Worm (Caenorhabditis elegans) whole organism, mixed stage, embryonic: ENCODE results near the gene F44A6.3.
A peak's percentile ranks its signal among the peaks of the same experiment; 100 is the strongest.

ENCODE experiments used
- M03D4.4 ChIP-seq: sonication (generic microtip); optimal IDR thresholded peaks from 2 replicates; lab custom pipeline; 2017; ENCODE audit warnings: mild to moderate bottlenecking, missing genetic modification characterization, missing compliant biosample characterization
- bed-3 ChIP-seq: fragments of 200-800 bp; sonication (Bioruptor generic); optimal IDR thresholded peaks from 3 replicates; lab custom pipeline; 2018; ENCODE audit warnings: mild to moderate bottlenecking, missing genetic modification characterization, moderate library complexity, missing compliant biosample characterization
- blmp-1 ChIP-seq: fragments of 150-350 bp; optimal IDR thresholded peaks from 2 replicates; lab custom pipeline; 2014; ENCODE audit warnings: missing biosample characterization, missing genetic modification characterization
- ceh-39 ChIP-seq: fragments of 150-350 bp; optimal IDR thresholded peaks from 2 replicates; lab custom pipeline; 2014; ENCODE audit warnings: missing biosample characterization, missing genetic modification characterization
- ceh-43 ChIP-seq: fragments of 200-800 bp; sonication (Bioruptor generic); optimal IDR thresholded peaks from 2 replicates; lab custom pipeline; 2018; ENCODE audit warnings: mild to moderate bottlenecking, missing genetic modification characterization, moderate library complexity, missing compliant biosample characterization
- ceh-83 ChIP-seq: fragments of 200-800 bp; sonication (Bioruptor generic); optimal IDR thresholded peaks from 2 replicates; lab custom pipeline; 2018; ENCODE audit warnings: mild to moderate bottlenecking, missing genetic modification characterization, missing compliant biosample characterization
- ces-1 ChIP-seq: fragments of 150-350 bp; optimal IDR thresholded peaks from 2 replicates; lab custom pipeline; 2014; ENCODE audit warnings: missing biosample characterization, missing genetic modification reagents, missing genetic modification characterization
- cnd-1 ChIP-seq: fragments of 200-800 bp; sonication (Bioruptor generic); optimal IDR thresholded peaks from 2 replicates; lab custom pipeline; 2018; ENCODE audit warnings: mild to moderate bottlenecking, missing genetic modification characterization, missing compliant biosample characterization
- drap-1 ChIP-seq: fragments of 200-800 bp; sonication (Bioruptor generic); optimal IDR thresholded peaks from 3 replicates; lab custom pipeline; 2018; ENCODE audit warnings: mild to moderate bottlenecking, missing genetic modification characterization, missing compliant biosample characterization
- elt-1 ChIP-seq: sonication (generic microtip); optimal IDR thresholded peaks from 2 replicates; lab custom pipeline; 2017; ENCODE audit warnings: missing genetic modification characterization, mild to moderate bottlenecking, missing compliant biosample characterization, antibody characterized with exemption, moderate library complexity, borderline replicate concordance; ENCODE audit not compliant: insufficient read depth
- elt-3 ChIP-seq: fragments of 150-350 bp; optimal IDR thresholded peaks from 2 replicates; lab custom pipeline; 2014; ENCODE audit warnings: missing biosample characterization, missing genetic modification characterization
- flh-1 ChIP-seq: fragments of 200-800 bp; sonication (Bioruptor generic); optimal IDR thresholded peaks from 2 replicates; lab custom pipeline; 2018; ENCODE audit warnings: mild to moderate bottlenecking, missing genetic modification characterization, moderate library complexity, missing compliant biosample characterization
- hlh-1 ChIP-seq: fragments of 150-350 bp; optimal IDR thresholded peaks from 2 replicates; lab custom pipeline; 2014; ENCODE audit warnings: missing biosample characterization, missing genetic modification reagents, missing genetic modification characterization
- lin-13 ChIP-seq: fragments of 150-350 bp; optimal IDR thresholded peaks from 2 replicates; lab custom pipeline; 2014; ENCODE audit warnings: missing biosample characterization, missing genetic modification characterization
- lin-32 ChIP-seq: fragments of 200-800 bp; sonication (Bioruptor generic); optimal IDR thresholded peaks from 2 replicates; lab custom pipeline; 2018; ENCODE audit warnings: mild to moderate bottlenecking, missing genetic modification characterization, missing compliant biosample characterization
- lsy-2 ChIP-seq: fragments of 150-350 bp; optimal IDR thresholded peaks from 2 replicates; lab custom pipeline; 2014; ENCODE audit warnings: missing biosample characterization, missing genetic modification characterization
- mab-5 ChIP-seq: fragments of 150-350 bp; optimal IDR thresholded peaks from 2 replicates; lab custom pipeline; 2014; ENCODE audit warnings: missing biosample characterization, missing genetic modification characterization
- mep-1 ChIP-seq: fragments of 150-350 bp; optimal IDR thresholded peaks from 2 replicates; lab custom pipeline; 2017; ENCODE audit warnings: missing biosample characterization, missing genetic modification reagents, missing genetic modification characterization, inconsistent platforms
- mls-2 ChIP-seq: sonication (generic microtip); optimal IDR thresholded peaks from 2 replicates; lab custom pipeline; 2016; ENCODE audit warnings: mild to moderate bottlenecking, missing genetic modification characterization, moderate library complexity, missing compliant biosample characterization
- nhr-12 ChIP-seq: fragments of 150-350 bp; optimal IDR thresholded peaks from 2 replicates; lab custom pipeline; 2014; ENCODE audit warnings: missing biosample characterization, missing genetic modification characterization
- nhr-2 ChIP-seq: fragments of 150-350 bp; optimal IDR thresholded peaks from 2 replicates; lab custom pipeline; 2014; ENCODE audit warnings: missing biosample characterization, missing genetic modification characterization
- nhr-237 ChIP-seq: fragments of 150-350 bp; optimal IDR thresholded peaks from 2 replicates; lab custom pipeline; 2014; ENCODE audit warnings: missing biosample characterization, missing genetic modification characterization
- nhr-28 ChIP-seq: fragments of 150-350 bp; optimal IDR thresholded peaks from 2 replicates; lab custom pipeline; 2014; ENCODE audit warnings: missing biosample characterization, missing genetic modification characterization
- nhr-76 ChIP-seq: sonication (generic microtip); optimal IDR thresholded peaks from 2 replicates; lab custom pipeline; 2017; ENCODE audit warnings: missing biosample characterization, missing genetic modification characterization
- snpc-4 ChIP-seq: fragments of 150-350 bp; optimal IDR thresholded peaks from 2 replicates; lab custom pipeline; 2014; ENCODE audit warnings: missing biosample characterization, missing genetic modification characterization
- sptf-1 ChIP-seq: sonication (generic microtip); optimal IDR thresholded peaks from 2 replicates; lab custom pipeline; 2017; ENCODE audit warnings: mild to moderate bottlenecking, missing genetic modification characterization, moderate library complexity, missing compliant biosample characterization
- tbx-8 ChIP-seq: fragments of 200-800 bp; sonication (Bioruptor generic); optimal IDR thresholded peaks from 2 replicates; lab custom pipeline; 2018; ENCODE audit warnings: mild to moderate bottlenecking, missing genetic modification characterization, moderate library complexity, missing compliant biosample characterization
- unc-120 ChIP-seq: sonication (generic microtip); optimal IDR thresholded peaks from 2 replicates; lab custom pipeline; 2017; ENCODE audit warnings: missing genetic modification characterization, missing compliant biosample characterization; ENCODE audit not compliant: poor library complexity, severe bottlenecking
- unc-62 ChIP-seq: fragments of 150-350 bp; optimal IDR thresholded peaks from 2 replicates; lab custom pipeline; 2014; ENCODE audit warnings: missing biosample characterization, missing genetic modification reagents, missing genetic modification characterization
- zip-8 ChIP-seq: fragments of 150-350 bp; optimal IDR thresholded peaks from 2 replicates; lab custom pipeline; 2014; ENCODE audit warnings: missing biosample characterization, missing genetic modification characterization
- ztf-11 ChIP-seq: fragments of 150-350 bp; optimal IDR thresholded peaks from 2 replicates; lab custom pipeline; 2014; ENCODE audit warnings: missing biosample characterization, missing genetic modification characterization

F44A6.3 gene

DNA sequence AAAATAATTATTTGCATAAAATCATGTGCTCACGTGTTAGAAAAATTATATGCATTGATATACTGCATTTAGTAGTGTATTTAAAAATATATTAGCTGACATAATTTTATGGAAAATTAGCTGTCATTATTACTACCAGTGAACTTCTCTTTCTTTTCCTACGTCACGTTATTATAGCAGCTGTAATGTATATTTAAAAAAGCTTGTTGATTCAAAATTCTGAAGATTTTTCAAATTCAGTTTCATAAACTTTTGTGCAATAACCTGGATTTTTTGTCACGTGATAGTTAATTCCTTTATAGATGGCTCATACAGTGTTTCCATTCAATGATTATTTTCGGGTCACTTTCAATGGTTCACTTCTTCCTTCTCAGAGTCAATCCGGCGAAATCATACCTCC, at the start of gene F44A6.3:
Gene F44A6.3 (plus strand): TSS at position 301 of the 400 bp plus-strand sequence.
- TF ChIP-seq lin-32 (no peak), ces-1 (GFP tag; lab: Kevin White, UChicago) (no peak), blmp-1 (tag; lab: Kevin White, UChicago) (no peak), nhr-76 (tag; lab: Kevin White, UChicago) (no peak), lin-13 (tag; lab: Kevin White, UChicago) (no peak), ceh-83 (GFP tag; lab: Kevin White, UChicago) (no peak), snpc-4 (no peak), bed-3 (GFP tag; lab: Kevin White, UChicago) (no peak), lsy-2 (no peak), cnd-1 (tag; lab: Kevin White, UChicago) (no peak), nhr-12 (tag; lab: Kevin White, UChicago) (no peak), nhr-237 (tag; lab: Kevin White, UChicago) (no peak), ceh-43 (GFP tag; lab: Kevin White, UChicago) (no peak), ceh-39 (tag; lab: Kevin White, UChicago) (no peak), hlh-1 (tag; lab: Kevin White, UChicago) (no peak), drap-1 (GFP tag; lab: Kevin White, UChicago) (no peak), M03D4.4 (tag; lab: Kevin White, UChicago) (no peak), flh-1 (GFP tag; lab: Kevin White, UChicago) (no peak)

DNA sequence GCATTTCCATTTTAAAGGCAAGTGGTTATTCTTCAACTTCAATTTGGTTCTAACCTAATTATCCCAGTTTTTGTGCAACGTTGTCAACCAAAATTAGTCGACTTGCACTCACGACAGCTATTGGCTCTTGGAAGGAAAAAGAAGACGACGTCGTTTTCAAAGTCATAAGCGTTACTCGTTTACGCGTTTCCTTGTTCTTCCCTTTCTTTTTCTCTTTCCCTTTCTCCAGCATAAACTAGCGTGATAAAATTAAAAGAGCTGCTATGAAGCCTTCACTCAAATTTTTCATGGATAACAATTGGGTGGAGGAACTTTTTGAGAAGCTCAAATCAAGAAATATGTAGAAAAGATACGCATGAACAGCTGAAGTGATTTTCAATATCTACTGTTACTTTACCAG, 49.4 kb upstream of the F44A6.3 start:
- TF ChIP-seq ces-1 (GFP tag; lab: Kevin White, UChicago) (peak; percentile 64), hlh-1 (tag; lab: Kevin White, UChicago) (no peak)
- TF ChIP-seq, all 35 proteins: peak for 1

DNA sequence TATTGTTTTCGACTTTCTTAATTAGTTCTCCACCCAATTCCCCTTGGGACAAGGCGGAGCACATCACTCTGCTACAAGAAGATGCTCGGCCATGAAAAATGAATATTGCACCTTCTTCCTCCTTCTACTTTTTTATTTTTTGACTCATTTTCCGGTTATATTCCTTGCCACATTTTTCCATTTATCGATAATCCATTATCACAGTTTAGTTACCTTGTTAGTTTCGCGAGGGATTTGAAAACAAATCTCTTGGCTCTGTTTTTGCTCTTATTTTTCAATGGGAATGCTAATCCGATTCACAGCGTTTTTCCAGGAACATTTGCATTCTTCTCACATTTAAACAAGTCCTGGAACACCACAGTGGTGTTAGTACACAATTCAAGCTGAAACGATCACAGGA, 45.6 kb upstream of the F44A6.3 start, which contains the start of gene rnp-9:
Gene rnp-9 (plus strand): TSS at position 301 of the 400 bp plus-strand sequence.
- TF ChIP-seq tbx-8 (no peak), mab-5 (tag; lab: Kevin White, UChicago) (no peak), nhr-76 (tag; lab: Kevin White, UChicago) (no peak), elt-3 (tag; lab: Kevin White, UChicago) (no peak), ceh-83 (GFP tag; lab: Kevin White, UChicago) (no peak), ces-1 (GFP tag; lab: Kevin White, UChicago) (no peak), zip-8 (tag; lab: Kevin White, UChicago) (no peak), nhr-28 (tag; lab: Kevin White, UChicago) (no peak), lin-13 (tag; lab: Kevin White, UChicago) (no peak), unc-120 (tag; lab: Kevin White, UChicago) (no peak), drap-1 (GFP tag; lab: Kevin White, UChicago) (no peak), ceh-43 (GFP tag; lab: Kevin White, UChicago) (no peak), cnd-1 (tag; lab: Kevin White, UChicago) (no peak)

DNA sequence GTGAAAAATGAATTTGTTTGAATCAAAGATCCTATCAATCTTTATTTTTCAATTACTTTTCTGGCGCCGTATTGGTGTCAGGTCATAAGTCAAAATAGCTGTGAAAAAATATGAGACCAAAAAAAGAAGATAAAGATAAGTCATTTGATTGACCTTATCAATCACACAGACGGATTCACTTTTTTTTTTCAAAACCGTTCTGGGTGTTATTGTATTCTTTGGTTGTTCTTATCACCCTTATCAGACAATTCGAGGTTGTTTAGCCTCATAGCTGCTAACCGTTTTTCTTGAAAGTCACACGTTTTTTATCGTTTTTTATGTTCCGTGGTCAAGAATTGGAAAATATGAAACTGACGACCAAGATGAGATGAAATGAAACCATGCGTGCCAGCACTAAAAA, 44.0 kb upstream of the F44A6.3 start:
- TF ChIP-seq ztf-11 (tag; lab: Kevin White, UChicago) (no peak), M03D4.4 (tag; lab: Kevin White, UChicago) (no peak), ceh-83 (GFP tag; lab: Kevin White, UChicago) (no peak), elt-1 (no peak)

DNA sequence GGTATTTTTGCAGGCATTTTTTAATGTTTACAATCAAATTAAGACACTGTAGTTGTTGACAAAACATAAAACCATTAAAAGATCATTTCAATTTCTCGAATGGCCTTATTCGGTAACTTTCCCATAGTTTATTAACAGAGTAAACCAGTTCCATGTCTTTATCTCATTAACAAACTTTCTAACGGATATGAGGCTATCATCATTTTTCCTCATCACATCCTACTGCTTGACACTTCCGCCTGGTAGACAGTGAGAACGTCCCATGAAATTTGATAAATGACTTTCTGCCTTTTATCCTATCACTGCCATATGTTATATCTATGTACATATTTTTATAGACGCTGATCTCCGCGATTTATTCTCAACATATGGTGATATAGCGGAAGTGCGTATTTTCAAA, 42.0 kb upstream of the F44A6.3 start:
- TF ChIP-seq mep-1 (tag; lab: Kevin White, UChicago) (no peak), nhr-28 (tag; lab: Kevin White, UChicago) (no peak), blmp-1 (tag; lab: Kevin White, UChicago) (no peak), ceh-43 (GFP tag; lab: Kevin White, UChicago) (no peak), ceh-39 (tag; lab: Kevin White, UChicago) (no peak), elt-3 (tag; lab: Kevin White, UChicago) (no peak), nhr-12 (tag; lab: Kevin White, UChicago) (no peak), mab-5 (tag; lab: Kevin White, UChicago) (no peak), hlh-1 (tag; lab: Kevin White, UChicago) (no peak), elt-1 (no peak), nhr-237 (tag; lab: Kevin White, UChicago) (no peak)

DNA sequence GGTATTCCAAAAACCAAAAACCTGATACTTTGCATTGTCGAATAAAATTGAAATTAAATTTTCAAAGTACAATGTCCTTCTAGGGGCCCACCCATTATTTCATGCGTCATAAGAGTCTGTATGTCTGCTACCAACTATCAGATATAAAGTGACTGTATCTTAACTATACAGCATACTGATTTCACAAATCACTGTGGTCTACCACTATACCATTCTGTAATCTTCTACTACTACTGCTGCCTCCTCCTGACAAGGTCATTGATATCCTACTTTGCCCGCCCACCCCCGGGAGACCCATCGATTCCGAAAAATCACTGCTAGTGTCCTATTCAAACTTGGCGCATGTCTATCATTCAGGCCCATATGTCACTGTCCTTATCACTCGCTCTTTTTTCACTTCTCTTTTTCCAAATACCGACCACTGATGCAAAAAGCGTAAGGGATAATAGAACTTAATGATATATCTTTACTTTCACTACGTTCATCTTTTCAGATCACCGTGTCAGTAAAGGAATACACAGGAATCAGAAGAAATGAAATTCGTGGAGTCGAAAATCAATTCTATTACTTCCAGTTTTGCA, 40.5 kb upstream of the F44A6.3 start, which contains the start of gene C07A4.2:
Gene C07A4.2 (plus strand): TSS at position 195 of the 581 bp plus-strand sequence.
- TF ChIP-seq mab-5 (tag; lab: Kevin White, UChicago) (no peak), ztf-11 (tag; lab: Kevin White, UChicago) (no peak), unc-62 (GFP tag; lab: Kevin White, UChicago) (no peak), nhr-12 (tag; lab: Kevin White, UChicago) (no peak), mls-2 (tag; lab: Kevin White, UChicago) (no peak), nhr-2 (tag; lab: Kevin White, UChicago) (no peak), ceh-39 (tag; lab: Kevin White, UChicago) (no peak), mep-1 (tag; lab: Kevin White, UChicago) (no peak), elt-1 (no peak), nhr-237 (tag; lab: Kevin White, UChicago) (no peak), sptf-1 (tag; lab: Kevin White, UChicago) (no peak), bed-3 (GFP tag; lab: Kevin White, UChicago) (no peak), drap-1 (GFP tag; lab: Kevin White, UChicago) (no peak), nhr-76 (tag; lab: Kevin White, UChicago) (no peak), flh-1 (GFP tag; lab: Kevin White, UChicago) (no peak), ces-1 (GFP tag; lab: Kevin White, UChicago) (no peak), hlh-1 (tag; lab: Kevin White, UChicago) (no peak), zip-8 (tag; lab: Kevin White, UChicago) (no peak), lin-32 (no peak)
